Worm (Caenorhabditis elegans) whole organism, midembryonic: ENCODE results near the gene C35B1.7.

Source experiments
- T22C8.4 ChIP-seq: fragments of 200-800 bp; sonication (Bioruptor generic); IDR thresholded peaks from 2 replicates; pipeline ENCODE4 v1.3.6; 2022; ENCODE audit warnings: missing genetic modification characterization, missing compliant biosample characterization
- flt-1 ChIP-seq: fragments of 200-800 bp; sonication (Bioruptor generic); IDR thresholded peaks from 2 replicates; pipeline ENCODE4 v1.3.6; 2022; ENCODE audit warnings: missing genetic modification characterization, missing compliant biosample characterization
- klf-2 ChIP-seq: fragments of 200-800 bp; sonication (Bioruptor generic); conservative IDR thresholded peaks from 2 replicates; pipeline ENCODE4 v1.3.6; 2022; ENCODE audit warnings: missing genetic modification reagents, missing genetic modification characterization, missing compliant biosample characterization
- ref-1 ChIP-seq: fragments of 200-800 bp; sonication (Bioruptor generic); conservative IDR thresholded peaks from 2 replicates; pipeline ENCODE4 v1.3.6; 2022; ENCODE audit warnings: missing genetic modification reagents, missing genetic modification characterization, missing compliant biosample characterization
- tab-1 ChIP-seq: fragments of 200-800 bp; sonication (Bioruptor generic); IDR thresholded peaks from 2 replicates; pipeline ENCODE4 v1.3.6; 2022; ENCODE audit warnings: missing genetic modification characterization, missing compliant biosample characterization
- ztf-23 ChIP-seq: fragments of 200-800 bp; sonication (Bioruptor generic); IDR thresholded peaks from 2 replicates; pipeline ENCODE4 v1.3.6; 2022; ENCODE audit warnings: missing genetic modification reagents, missing genetic modification characterization, missing compliant biosample characterization
- ztf-29 ChIP-seq: fragments of 200-800 bp; sonication (Bioruptor generic); IDR thresholded peaks from 2 replicates; pipeline ENCODE4 v1.3.6; 2022; ENCODE audit warnings: missing genetic modification reagents, missing genetic modification characterization, missing compliant biosample characterization

ce11 chrIV:4093087-4093486 is 15.8 kb upstream of the C35B1.7 start:
- TF ChIP-seq ztf-29 (peak; percentile 85), T22C8.4 (GFP tag; lab: Robert Waterston, UW) (peak; percentile 73; the same call in 1 of the 2 replicates), ref-1 (GFP tag; lab: Robert Waterston, UW) (no peak), flt-1 (no peak), tab-1 (GFP tag; lab: Robert Waterston, UW) (no peak), ztf-23 (GFP tag; lab: Robert Waterston, UW) (no peak), klf-2 (no peak)
